Fruit fly (Drosophila melanogaster) whole organism, pupa: ENCODE measurements around the gene Alg1.
A peak's percentile ranks its signal among the peaks of the same experiment; 100 is the strongest.

Source experiments
- CG12605 ChIP-seq: fragments of 200-800 bp; sonication (Bioruptor generic); IDR thresholded peaks from 2 replicates; pipeline ENCODE4 v1.3.6; 2022; ENCODE audit warnings: missing biosample characterization, missing genetic modification characterization
- CG13204 ChIP-seq: fragments of 200-800 bp; sonication (Bioruptor generic); optimal IDR thresholded peaks from 2 replicates; lab custom pipeline; 2018; ENCODE audit warnings: missing biosample characterization, mild to moderate bottlenecking, missing genetic modification characterization, moderate library complexity
- CG14655 ChIP-seq: fragments of 200-800 bp; sonication (Bioruptor generic); optimal IDR thresholded peaks from 3 replicates; lab custom pipeline; 2017; ENCODE audit warnings: mild to moderate bottlenecking, missing biosample characterization, missing genetic modification reagents, missing genetic modification characterization
- CG15710 ChIP-seq: fragments of 200-800 bp; sonication (Bioruptor generic); optimal IDR thresholded peaks from 2 replicates; lab custom pipeline; 2018; ENCODE audit warnings: missing biosample characterization, mild to moderate bottlenecking, missing genetic modification characterization, moderate library complexity
- CG17806 ChIP-seq: fragments of 200-800 bp; sonication (Bioruptor generic); optimal IDR thresholded peaks from 2 replicates; lab custom pipeline; 2018; ENCODE audit warnings: missing biosample characterization, mild to moderate bottlenecking, missing genetic modification characterization, moderate library complexity
- CG32121 ChIP-seq: fragments of 200-800 bp; sonication (Bioruptor generic); IDR thresholded peaks from 2 replicates; pipeline ENCODE4 v1.3.6; 2022; ENCODE audit warnings: missing biosample characterization, missing genetic modification characterization
- CG34367 ChIP-seq: fragments of 200-800 bp; sonication (Bioruptor generic); optimal IDR thresholded peaks from 2 replicates; lab custom pipeline; 2018; ENCODE audit warnings: missing biosample characterization, mild to moderate bottlenecking, missing genetic modification characterization
- CG4496 ChIP-seq: fragments of 200-800 bp; sonication (Bioruptor generic); IDR thresholded peaks from 3 replicates; pipeline ENCODE4 v1.3.6; 2022; ENCODE audit warnings: missing biosample characterization, missing genetic modification characterization
- CG8159 ChIP-seq: fragments of 200-800 bp; sonication (Bioruptor generic); optimal IDR thresholded peaks from 3 replicates; lab custom pipeline; 2018; ENCODE audit warnings: missing biosample characterization, mild to moderate bottlenecking, missing genetic modification characterization, moderate library complexity
- CG8301 ChIP-seq: fragments of 200-800 bp; sonication (Bioruptor generic); optimal IDR thresholded peaks from 2 replicates; lab custom pipeline; 2018; ENCODE audit warnings: missing biosample characterization, mild to moderate bottlenecking, missing genetic modification characterization
- CG9948 ChIP-seq: fragments of 200-800 bp; sonication (Bioruptor generic); optimal IDR thresholded peaks from 2 replicates; lab custom pipeline; 2018; ENCODE audit warnings: missing biosample characterization, mild to moderate bottlenecking, missing genetic modification characterization, moderate library complexity
- D1 ChIP-seq: fragments of 200-800 bp; sonication (Bioruptor generic); optimal IDR thresholded peaks from 2 replicates; lab custom pipeline; 2018; ENCODE audit warnings: missing biosample characterization, mild to moderate bottlenecking, missing genetic modification characterization, moderate library complexity
- EcR ChIP-seq: fragments of 200-800 bp; sonication (Bioruptor generic); optimal IDR thresholded peaks from 3 replicates; lab custom pipeline; 2019; ENCODE audit warnings: missing biosample characterization, missing genetic modification characterization, mild to moderate bottlenecking, moderate library complexity, missing genetic modification reagents
- Ets98B ChIP-seq: fragments of 200-800 bp; sonication (Bioruptor generic); IDR thresholded peaks from 2 replicates; pipeline ENCODE4 v1.3.6; 2022; ENCODE audit warnings: missing biosample characterization, missing genetic modification characterization
- Pif1A ChIP-seq: fragments of 200-800 bp; sonication (Bioruptor generic); optimal IDR thresholded peaks from 3 replicates; lab custom pipeline; 2016; ENCODE audit warnings: missing biosample characterization, missing genetic modification characterization
- Pif1B ChIP-seq: fragments of 200-800 bp; sonication (Bioruptor generic); optimal IDR thresholded peaks from 3 replicates; lab custom pipeline; 2016; ENCODE audit warnings: missing biosample characterization, missing genetic modification characterization
- Snoo ChIP-seq: fragments of 200-800 bp; sonication (Bioruptor generic); optimal IDR thresholded peaks from 3 replicates; lab custom pipeline; 2017; ENCODE audit warnings: missing biosample characterization, mild to moderate bottlenecking, missing genetic modification characterization, inconsistent platforms
- fd96Ca ChIP-seq: fragments of 200-800 bp; sonication (Bioruptor generic); IDR thresholded peaks from 3 replicates; pipeline ENCODE4 v1.3.6; 2022; ENCODE audit warnings: missing biosample characterization, missing genetic modification characterization
- gl ChIP-seq: fragments of 200-800 bp; sonication (Bioruptor generic); optimal IDR thresholded peaks from 2 replicates; lab custom pipeline; 2018; ENCODE audit warnings: missing biosample characterization, mild to moderate bottlenecking, missing genetic modification characterization
- rn ChIP-seq: fragments of 200-800 bp; sonication (Bioruptor generic); IDR thresholded peaks from 2 replicates; pipeline ENCODE4 v1.3.6; 2022; ENCODE audit warnings: missing biosample characterization, missing genetic modification characterization

Alg1 gene

DNA sequence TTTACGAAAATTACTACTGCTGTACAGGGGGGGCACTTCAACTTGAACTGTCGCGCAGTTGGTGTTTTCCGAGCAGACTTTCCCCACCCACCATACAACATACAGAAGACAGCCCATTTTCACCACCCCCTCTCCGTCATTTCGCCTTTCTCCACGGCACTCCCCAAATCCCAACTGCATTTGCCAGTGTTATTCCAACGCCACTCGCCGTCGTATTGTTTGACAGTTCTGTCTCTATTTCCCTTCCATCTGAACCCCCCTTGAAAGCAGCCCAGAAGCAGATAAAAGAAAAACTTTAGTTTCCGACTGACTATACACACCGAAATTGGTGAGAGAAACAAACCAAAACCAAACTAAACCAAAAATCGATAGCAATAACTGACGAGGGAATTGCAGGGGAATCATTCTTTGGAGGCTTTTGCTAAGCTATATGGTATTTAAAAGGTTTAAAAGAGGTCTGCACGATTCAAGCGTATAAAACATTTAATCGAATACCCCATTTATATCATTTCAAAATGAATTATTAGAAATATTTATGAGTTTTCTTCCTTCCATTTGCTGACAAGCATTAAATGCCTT is 16.2 kb upstream of the Alg1 start:
- TF ChIP-seq CG14655, result no peak
- TF ChIP-seq Snoo (tag; lab: Kevin White, UChicago), result no peak
- TF ChIP-seq CG15710 (tag; lab: Kevin White, UChicago), result no peak
- TF ChIP-seq CG9948 (tag; lab: Kevin White, UChicago), result no peak
- TF ChIP-seq CG8301 (tag; lab: Kevin White, UChicago), result no peak
- no peak for TF ChIP-seq gl (tag; lab: Kevin White, UChicago)
- TF ChIP-seq CG13204 (GFP tag; lab: Kevin White, UChicago), result no peak
- TF ChIP-seq CG32121, result no peak
- TF ChIP-seq rn (GFP tag; lab: Robert Waterston, UW), result no peak
- TF ChIP-seq CG4496 (GFP tag; lab: Robert Waterston, UW), result no peak
- TF ChIP-seq CG8159, result no peak
- TF ChIP-seq CG12605, result no peak
- no peak for TF ChIP-seq Ets98B (GFP tag; lab: Robert Waterston, UW)
- TF ChIP-seq Pif1B (GFP tag; lab: Kevin White, UChicago), result no peak

DNA sequence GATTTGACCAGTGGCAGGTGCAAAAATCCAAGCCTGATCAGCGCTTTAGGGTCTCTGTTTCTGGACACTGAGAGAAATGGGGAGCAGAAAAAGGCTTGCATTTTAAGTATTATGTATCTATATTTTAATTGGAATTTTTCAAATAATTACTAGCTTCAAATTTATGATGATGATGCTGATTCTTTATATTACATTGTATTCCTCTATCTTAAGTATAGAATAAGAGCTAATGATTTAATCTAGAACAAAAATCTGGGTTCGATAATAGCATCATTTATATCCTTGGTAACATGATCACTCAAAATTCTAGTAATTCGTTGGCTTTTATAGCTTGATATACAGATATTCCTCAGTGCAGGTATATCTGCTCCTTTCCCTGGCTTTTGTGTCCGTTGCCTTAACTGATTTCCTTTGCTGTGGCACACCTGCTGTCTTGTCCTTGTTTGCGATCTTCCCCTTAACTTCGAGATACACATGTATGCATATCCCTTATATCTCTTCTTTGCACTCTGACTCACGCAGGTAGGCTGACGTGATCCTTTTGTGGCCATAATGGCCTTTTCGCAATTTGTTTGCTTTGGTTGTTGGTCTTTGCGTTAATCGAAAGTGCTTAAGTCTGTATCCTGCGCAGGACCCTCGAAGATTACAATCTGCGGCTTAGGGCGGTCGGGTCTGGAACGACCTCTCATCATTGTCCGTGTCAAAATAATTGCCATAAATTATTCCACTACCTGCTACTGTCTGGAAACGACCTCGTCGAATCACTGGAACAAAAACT is 15.1 kb upstream of the Alg1 start:
- peak; percentile 52 for TF ChIP-seq CG15710 (tag; lab: Kevin White, UChicago)
- TF ChIP-seq D1 (tag; lab: Kevin White, UChicago), result no peak
- no peak for TF ChIP-seq CG13204 (GFP tag; lab: Kevin White, UChicago)
- peak; percentile 31 for TF ChIP-seq Pif1B (GFP tag; lab: Kevin White, UChicago)
- TF ChIP-seq gl (tag; lab: Kevin White, UChicago), result no peak
- no peak for TF ChIP-seq CG12605
- TF ChIP-seq CG32121, result no peak
- peak; percentile 73 for TF ChIP-seq CG17806 (tag; lab: Kevin White, UChicago)
- TF ChIP-seq CG8159, result peak; percentile 62
- TF ChIP-seq Pif1A (GFP tag; lab: Kevin White, UChicago), result peak; percentile 35
- TF ChIP-seq CG9948 (tag; lab: Kevin White, UChicago), result peak; percentile 33
- TF ChIP-seq Snoo (tag; lab: Kevin White, UChicago), result peak; percentile 52
- TF ChIP-seq CG8301 (tag; lab: Kevin White, UChicago), result no peak
- TF ChIP-seq CG4496 (GFP tag; lab: Robert Waterston, UW), result no peak
- TF ChIP-seq fd96Ca (GFP tag; lab: Robert Waterston, UW), result no peak
- TF ChIP-seq CG34367, result peak; percentile 10
- peak; percentile 21 for TF ChIP-seq CG14655
- no peak for TF ChIP-seq Ets98B (GFP tag; lab: Robert Waterston, UW)

DNA sequence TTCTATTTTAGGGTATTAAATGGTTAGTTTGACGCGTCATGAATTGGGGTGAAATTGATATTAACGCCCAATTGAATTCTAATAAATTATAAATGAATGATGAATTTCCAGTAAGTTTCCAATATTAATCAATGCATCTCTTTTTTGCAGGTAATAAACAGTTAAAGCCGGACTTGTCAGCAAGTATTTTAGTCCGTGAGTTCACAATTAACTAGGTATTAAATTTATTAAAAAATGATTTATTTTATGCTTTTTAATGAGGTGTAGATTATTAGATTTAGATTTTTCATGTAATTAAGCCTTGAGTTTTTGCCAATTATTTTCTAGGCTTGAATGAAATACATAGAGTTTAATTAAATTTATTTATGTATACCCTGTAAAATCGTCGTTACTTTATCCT is 10.8 kb upstream of the Alg1 start:
- TF ChIP-seq D1 (tag; lab: Kevin White, UChicago), result no peak

DNA sequence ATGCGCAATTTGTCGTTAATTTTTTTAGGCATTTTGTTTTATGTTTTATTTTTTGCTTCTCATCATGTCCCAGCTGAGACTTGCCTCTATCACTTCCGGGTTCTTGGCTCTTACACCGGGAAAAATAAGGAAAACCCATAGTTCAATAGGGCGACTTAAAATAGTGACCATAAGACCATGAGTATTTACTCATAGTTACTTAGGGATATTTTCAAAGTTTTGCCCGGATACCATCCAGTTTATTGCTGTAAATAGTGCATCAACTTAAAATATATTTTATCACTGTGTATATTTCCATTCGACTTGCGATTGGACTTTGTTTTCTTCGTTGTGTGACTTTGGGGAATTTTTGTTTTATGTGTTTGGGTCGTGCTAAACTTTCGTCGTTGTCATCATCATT is 7.9 kb upstream of the Alg1 start:
- TF ChIP-seq CG12605, result no peak
- TF ChIP-seq CG9948 (tag; lab: Kevin White, UChicago), result no peak

DNA sequence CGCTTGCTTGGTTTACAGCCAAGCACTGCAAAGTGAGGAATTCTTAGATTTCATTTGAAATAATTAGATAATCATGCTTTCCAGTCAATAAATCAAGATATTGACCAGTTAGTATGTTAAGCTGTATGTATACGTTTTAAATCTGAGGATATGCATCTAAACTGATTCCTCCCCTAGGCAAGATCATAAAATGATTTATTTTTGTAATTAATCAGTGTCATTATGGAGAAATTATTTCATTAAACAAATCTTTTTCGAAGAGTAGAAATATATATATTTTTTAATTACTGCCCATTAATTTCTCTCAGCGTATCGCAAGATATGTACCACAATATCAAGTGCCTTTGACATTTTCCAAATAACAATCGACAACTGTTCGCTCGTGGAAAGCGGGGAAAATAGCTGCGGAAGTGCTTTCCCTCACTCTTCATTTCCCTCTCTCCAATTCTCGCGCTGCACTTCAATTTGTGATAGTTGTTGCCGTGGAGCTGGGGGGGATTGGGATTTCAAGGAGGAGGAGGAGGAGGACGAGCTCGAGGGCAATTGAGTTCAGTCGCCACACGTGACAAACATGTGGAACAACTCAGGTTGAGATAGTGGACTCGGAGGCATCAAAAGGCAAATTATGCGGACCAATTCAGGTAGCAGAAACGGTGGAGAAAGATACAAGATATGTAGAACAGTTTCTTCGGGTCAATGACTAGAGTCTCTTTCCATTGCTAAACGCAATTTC is 3.4 kb upstream of the Alg1 start:
- TF ChIP-seq CG34367 (no peak), Pif1B (GFP tag; lab: Kevin White, UChicago) (no peak), fd96Ca (GFP tag; lab: Robert Waterston, UW) (no peak), CG14655 (peak; percentile 73), CG8301 (tag; lab: Kevin White, UChicago) (peak; percentile 52), D1 (tag; lab: Kevin White, UChicago) (no peak), CG9948 (tag; lab: Kevin White, UChicago) (no peak), CG13204 (GFP tag; lab: Kevin White, UChicago) (no peak), CG4496 (GFP tag; lab: Robert Waterston, UW) (peak; percentile 37; the same call in 1 of the 3 replicates), CG17806 (tag; lab: Kevin White, UChicago) (peak; percentile 30), rn (GFP tag; lab: Robert Waterston, UW) (no peak), gl (tag; lab: Kevin White, UChicago) (no peak), EcR (GFP tag; lab: Kevin White, UChicago) (peak; percentile 10), CG15710 (tag; lab: Kevin White, UChicago) (no peak), Ets98B (GFP tag; lab: Robert Waterston, UW) (no peak), CG12605 (no peak), Snoo (tag; lab: Kevin White, UChicago) (no peak)

DNA sequence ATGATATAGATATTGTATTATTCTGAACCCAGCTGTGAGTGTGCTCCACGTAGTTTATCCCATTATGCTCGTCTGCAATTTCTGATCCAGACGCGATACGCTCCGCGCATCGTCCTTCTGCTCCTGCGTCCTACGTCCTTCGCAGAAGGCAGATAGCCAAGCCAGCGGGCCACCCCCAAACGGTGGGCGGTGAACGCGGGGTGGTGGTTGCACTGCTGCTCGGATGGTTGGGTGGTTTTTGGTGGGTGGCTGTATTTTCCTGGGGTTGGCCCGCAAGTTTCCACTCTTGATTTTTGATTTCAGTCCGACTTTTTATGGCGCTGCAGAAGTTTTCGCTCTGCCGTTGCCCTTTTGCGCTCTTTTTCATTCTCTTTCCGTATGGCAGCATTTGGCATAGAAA is 1.5 kb upstream of the Alg1 start:
- TF ChIP-seq CG14655 (no peak), Ets98B (GFP tag; lab: Robert Waterston, UW) (no peak), CG4496 (GFP tag; lab: Robert Waterston, UW) (no peak), D1 (tag; lab: Kevin White, UChicago) (no peak), CG13204 (GFP tag; lab: Kevin White, UChicago) (no peak), rn (GFP tag; lab: Robert Waterston, UW) (no peak), CG17806 (tag; lab: Kevin White, UChicago) (no peak), Pif1B (GFP tag; lab: Kevin White, UChicago) (no peak), CG15710 (tag; lab: Kevin White, UChicago) (no peak), Snoo (tag; lab: Kevin White, UChicago) (no peak), CG34367 (no peak), CG8159 (no peak)
